ENCODE assay signal across 6 worm cellular contexts in the genomic region with DNA sequence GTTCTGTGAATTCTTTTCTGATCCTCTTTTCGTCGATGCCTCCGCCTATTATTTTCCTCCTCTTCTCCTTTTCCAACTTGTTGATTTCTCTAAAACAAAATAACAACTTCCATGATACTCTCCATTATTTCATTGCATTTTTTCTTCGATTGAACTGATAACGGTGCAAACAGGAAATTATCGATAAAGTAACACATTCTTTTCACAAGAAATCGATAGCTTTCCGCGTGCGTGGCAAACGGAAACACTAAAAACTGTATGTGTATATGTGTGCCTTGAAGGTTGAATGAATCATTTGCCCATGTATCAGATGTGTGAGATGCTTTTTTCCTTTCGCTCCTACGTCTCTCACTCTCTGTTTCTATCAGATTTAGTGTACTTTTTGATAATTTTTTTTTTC.
TF ChIP-seq lines count a peak whose summit lies in the region.

No protein-coding gene starts in this region.

TF ChIP-seq in whole organism, L1 larva, 84 proteins besides CTCF, POLR2A, EP300 and RAD21 (continues in another document):
- TF ChIP-seq unc-62 (GFP tag; optimal IDR thresholded peaks at IDR 0.05; lab: Kevin White, UChicago) (no peak), nhr-237 (tag; optimal IDR thresholded peaks at IDR 0.05; lab: Kevin White, UChicago) (no peak), ceh-90 (tag; optimal IDR thresholded peaks at IDR 0.05; lab: Kevin White, UChicago) (no peak), C34B4.2 (tag; optimal IDR thresholded peaks at IDR 0.05; lab: Kevin White, UChicago) (no peak), mdl-1 (tag; optimal IDR thresholded peaks at IDR 0.05; lab: Kevin White, UChicago) (no peak), lin-15B (tag; optimal IDR thresholded peaks at IDR 0.05; lab: Kevin White, UChicago) (no peak), aly-2 (tag; optimal IDR thresholded peaks at IDR 0.05; lab: Kevin White, UChicago) (no peak), ceh-8 (GFP tag; optimal IDR thresholded peaks at IDR 0.05; lab: Kevin White, UChicago) (no peak), egl-27 (tag; optimal IDR thresholded peaks at IDR 0.05; lab: Kevin White, UChicago) (no peak), lin-14 (GFP tag; optimal IDR thresholded peaks at IDR 0.05; lab: Kevin White, UChicago) (peak; percentile 42), efl-3 (GFP tag; optimal IDR thresholded peaks at IDR 0.05; lab: Kevin White, UChicago) (no peak), nhr-19 (GFP tag; conservative IDR thresholded peaks at IDR 0.05; lab: Robert Waterston, UW) (no peak), alr-1 (tag; optimal IDR thresholded peaks at IDR 0.05; lab: Kevin White, UChicago; ENCODE audit: borderline replicate concordance) (no peak), elt-2 (tag; optimal IDR thresholded peaks at IDR 0.05; lab: Kevin White, UChicago) (peak; percentile 44), lin-35 (GFP tag; optimal IDR thresholded peaks at IDR 0.05; lab: Kevin White, UChicago) (peak in 1 of 2 experiments; percentile 15)

TF ChIP-seq in whole organism, L2 larva, 48 proteins besides CTCF, POLR2A, EP300 and RAD21:
- peak; percentile 97 for TF ChIP-seq fos-1 (tag; optimal IDR thresholded peaks at IDR 0.05; lab: Kevin White, UChicago)
- TF ChIP-seq sma-9 (GFP tag; optimal IDR thresholded peaks at IDR 0.05; lab: Kevin White, UChicago) = peak; percentile 8
- no peak for TF ChIP-seq sma-9 (tag; optimal IDR thresholded peaks at IDR 0.05; lab: Kevin White, UChicago)
- TF ChIP-seq ceh-16 (tag; optimal IDR thresholded peaks at IDR 0.05; lab: Kevin White, UChicago) = peak; percentile 8
- TF ChIP-seq nhr-6 (tag; optimal IDR thresholded peaks at IDR 0.05; lab: Kevin White, UChicago) = no peak
- TF ChIP-seq crh-2 (tag; optimal IDR thresholded peaks at IDR 0.05; lab: Kevin White, UChicago) = peak; percentile 81

TF ChIP-seq in whole organism, L3 larva, 47 proteins besides CTCF, POLR2A, EP300 and RAD21 (continues in another document):
- no peak for TF ChIP-seq unc-39 (tag; optimal IDR thresholded peaks at IDR 0.05; lab: Kevin White, UChicago)
- peak; percentile 52 for TF ChIP-seq ceh-28 (tag; optimal IDR thresholded peaks at IDR 0.05; lab: Kevin White, UChicago)
- TF ChIP-seq mml-1 (tag; optimal IDR thresholded peaks at IDR 0.05; lab: Kevin White, UChicago) = no peak
- TF ChIP-seq ztf-11 (tag; optimal IDR thresholded peaks at IDR 0.05; lab: Kevin White, UChicago) = no peak
- no peak for TF ChIP-seq lin-39 (tag; optimal IDR thresholded peaks at IDR 0.05; lab: Kevin White, UChicago)
- TF ChIP-seq lin-15B (tag; optimal IDR thresholded peaks at IDR 0.05; lab: Kevin White, UChicago) = no peak
- TF ChIP-seq R02D3.7 (tag; optimal IDR thresholded peaks at IDR 0.05; lab: Kevin White, UChicago) = no peak
- TF ChIP-seq jun-1 (tag; optimal IDR thresholded peaks at IDR 0.05; lab: Kevin White, UChicago) = peak; percentile 54
- no peak for TF ChIP-seq zag-1 (tag; optimal IDR thresholded peaks at IDR 0.05; lab: Kevin White, UChicago)
- TF ChIP-seq snpc-4 (tag; optimal IDR thresholded peaks at IDR 0.05; lab: Kevin White, UChicago) = no peak
- no peak for TF ChIP-seq ceh-9 (tag; optimal IDR thresholded peaks at IDR 0.05; lab: Kevin White, UChicago)
- TF ChIP-seq elt-3 (tag; optimal IDR thresholded peaks at IDR 0.05; lab: Kevin White, UChicago) = no peak
- TF ChIP-seq nfya-1 (tag; optimal IDR thresholded peaks at IDR 0.05; lab: Kevin White, UChicago; ENCODE audit: insufficient read depth) = no peak
- TF ChIP-seq hmg-11 (tag; optimal IDR thresholded peaks at IDR 0.05; lab: Kevin White, UChicago) = no peak
- TF ChIP-seq nhr-76 (tag; optimal IDR thresholded peaks at IDR 0.05; lab: Kevin White, UChicago) = no peak
- TF ChIP-seq daf-12 (tag; optimal IDR thresholded peaks at IDR 0.05; lab: Kevin White, UChicago) = no peak
- peak; percentile 76 for TF ChIP-seq pqm-1 (tag; optimal IDR thresholded peaks at IDR 0.05; lab: Kevin White, UChicago)
- TF ChIP-seq fos-1 (tag; optimal IDR thresholded peaks at IDR 0.05; lab: Kevin White, UChicago) = no peak

TF ChIP-seq in whole organism, L4 larva, 104 proteins besides CTCF, POLR2A, EP300 and RAD21 (continues in another document):
- TF ChIP-seq daf-16 (GFP tag; optimal IDR thresholded peaks at IDR 0.05; lab: Kevin White, UChicago) = no peak
- TF ChIP-seq daf-16 (tag; optimal IDR thresholded peaks at IDR 0.05; lab: Kevin White, UChicago) = peak; percentile 91
- no peak for TF ChIP-seq lin-13 (GFP tag; optimal IDR thresholded peaks at IDR 0.05; lab: Kevin White, UChicago)
- no peak for TF ChIP-seq saeg-2 (GFP tag; IDR thresholded peaks at IDR 0.05; lab: Robert Waterston, UW)
- TF ChIP-seq zfp-2 (tag; optimal IDR thresholded peaks at IDR 0.05; lab: Kevin White, UChicago) = no peak
- peak in 1 of 2 experiments; percentile 6 for TF ChIP-seq lsy-2 (tag; optimal IDR thresholded peaks at IDR 0.05; lab: Kevin White, UChicago)
- peak; percentile 45 for TF ChIP-seq dmd-6 (GFP tag; IDR thresholded peaks at IDR 0.05; lab: Robert Waterston, UW)
- no peak for TF ChIP-seq set-16 (GFP tag; IDR thresholded peaks at IDR 0.05; lab: Robert Waterston, UW)
- TF ChIP-seq lim-7 (GFP tag; IDR thresholded peaks at IDR 0.05; lab: Robert Waterston, UW) = no peak
- TF ChIP-seq mdl-1 (tag; optimal IDR thresholded peaks at IDR 0.05; lab: Kevin White, UChicago) = peak in 1 of 2 experiments; percentile 14
- TF ChIP-seq nhr-76 (tag; optimal IDR thresholded peaks at IDR 0.05; lab: Kevin White, UChicago) = no peak
- peak; percentile 14 for TF ChIP-seq nhr-6 (tag; optimal IDR thresholded peaks at IDR 0.05; lab: Kevin White, UChicago)
- no peak for TF ChIP-seq spr-3 (GFP tag; optimal IDR thresholded peaks at IDR 0.05; lab: Kevin White, UChicago)
- TF ChIP-seq ceh-82 (tag; optimal IDR thresholded peaks at IDR 0.05; lab: Kevin White, UChicago) = no peak
- peak; percentile 36 for TF ChIP-seq mes-2 (tag; optimal IDR thresholded peaks at IDR 0.05; lab: Kevin White, UChicago; ENCODE audit: poor library complexity, severe bottlenecking)
- peak; percentile 49 for TF ChIP-seq dve-1 (tag; optimal IDR thresholded peaks at IDR 0.05; lab: Kevin White, UChicago; ENCODE audit: insufficient read depth)
- TF ChIP-seq zip-2 (tag; optimal IDR thresholded peaks at IDR 0.05; lab: Kevin White, UChicago) = no peak
- TF ChIP-seq attf-4 (tag; optimal IDR thresholded peaks at IDR 0.05; lab: Kevin White, UChicago) = no peak

TF ChIP-seq in whole organism, late embryonic, 69 proteins besides CTCF, POLR2A, EP300 and RAD21:
- peak; percentile 16 for TF ChIP-seq elt-2 (tag; optimal IDR thresholded peaks at IDR 0.05; lab: Kevin White, UChicago)
- TF ChIP-seq che-1 (tag; optimal IDR thresholded peaks at IDR 0.05; lab: Kevin White, UChicago) = no peak
- TF ChIP-seq ceh-34 (tag; optimal IDR thresholded peaks at IDR 0.05; lab: Kevin White, UChicago) = no peak
- no peak for TF ChIP-seq C38D4.7 (GFP tag; optimal IDR thresholded peaks at IDR 0.05; lab: Kevin White, UChicago)
- TF ChIP-seq ets-4 (tag; optimal IDR thresholded peaks at IDR 0.05; lab: Kevin White, UChicago) = no peak
- no peak for TF ChIP-seq Y22D7AL.16 (tag; optimal IDR thresholded peaks at IDR 0.05; lab: Kevin White, UChicago)

TF ChIP-seq in whole organism, young adult, 124 proteins besides CTCF, POLR2A, EP300 and RAD21:
- TF ChIP-seq nhr-80 (tag; optimal IDR thresholded peaks at IDR 0.05; lab: Kevin White, UChicago) (peak; percentile 63), rcor-1 (GFP tag; IDR thresholded peaks at IDR 0.05; lab: Robert Waterston, UW) (no peak)
